Worm (Caenorhabditis elegans) whole organism, early embryonic: ENCODE data around the gene pyc-1.

Experiments
- B0310.2 ChIP-seq: sonication (generic microtip); optimal IDR thresholded peaks from 2 replicates; lab custom pipeline; 2016; ENCODE audit warnings: mild to moderate bottlenecking, missing genetic modification characterization, missing compliant biosample characterization
- ama-1 ChIP-seq: fragments of 150-350 bp; optimal IDR thresholded peaks from 2 replicates; lab custom pipeline; 2014
- ets-7 ChIP-seq: sonication (generic microtip); optimal IDR thresholded peaks from 2 replicates; lab custom pipeline; 2016; ENCODE audit warnings: missing genotype, missing genetic modification characterization, missing compliant biosample characterization
- sea-1 ChIP-seq: fragments of 200-800 bp; sonication (Bioruptor generic); conservative IDR thresholded peaks from 2 replicates; pipeline ENCODE4 v1.3.6; 2022; ENCODE audit warnings: missing genetic modification characterization, missing compliant biosample characterization
- tbx-11 ChIP-seq: fragments of 200-800 bp; sonication (Bioruptor generic); IDR thresholded peaks from 2 replicates; pipeline ENCODE4 v1.3.6; 2022; ENCODE audit warnings: missing genetic modification characterization, missing compliant biosample characterization
- tra-4 ChIP-seq: sonication (generic microtip); optimal IDR thresholded peaks from 2 replicates; lab custom pipeline; 2017; ENCODE audit warnings: missing genetic modification characterization, missing compliant biosample characterization

DNA sequence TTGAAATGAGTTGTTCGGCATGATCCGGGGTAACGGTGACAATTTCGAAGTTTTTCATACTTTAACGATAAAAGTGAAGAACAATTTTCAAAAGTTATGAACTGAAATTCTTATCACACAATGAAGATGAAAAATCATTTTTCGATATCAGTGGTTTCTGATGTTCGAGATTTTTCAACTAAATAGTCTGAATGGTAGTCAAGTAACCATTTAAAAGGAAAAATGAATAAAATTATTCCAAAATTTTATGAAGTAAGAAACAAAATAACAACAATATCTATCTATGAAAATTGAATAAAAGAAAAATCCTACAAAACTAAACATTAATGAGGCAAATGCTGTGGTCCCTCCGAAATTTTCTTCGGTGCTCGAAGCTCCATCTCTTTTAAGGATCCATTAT is 3.3 kb upstream of the pyc-1 start, which contains the start of gene D2023.4:
- no peak for TF ChIP-seq ama-1
- TF ChIP-seq B0310.2 (tag; lab: Kevin White, UChicago), result no peak
- TF ChIP-seq sea-1, result no peak
- TF ChIP-seq tra-4 (tag; lab: Kevin White, UChicago), result no peak
- no peak for TF ChIP-seq tbx-11
- no peak for TF ChIP-seq ets-7 (tag; lab: Kevin White, UChicago)
